Fruit fly (Drosophila melanogaster) whole organism, embryonic: ENCODE results near the gene Muc68Ca.
A peak's percentile ranks its signal among the peaks of the same experiment; 100 is the strongest.

Experiments used
- Bdp1 ChIP-seq: fragments of 200-800 bp; sonication (Bioruptor generic); optimal IDR thresholded peaks from 3 replicates; lab custom pipeline; 2016; ENCODE audit warnings: missing biosample characterization, missing genetic modification characterization
- CG10209 ChIP-seq: fragments of 200-800 bp; sonication (Bioruptor generic); optimal IDR thresholded peaks from 3 replicates; lab custom pipeline; 2017; ENCODE audit warnings: missing biosample characterization, mild to moderate bottlenecking, missing genetic modification characterization, missing genetic modification reagents
- CG10431 ChIP-seq: fragments of 200-800 bp; sonication (Bioruptor generic); optimal IDR thresholded peaks from 3 replicates; lab custom pipeline; 2018; ENCODE audit warnings: missing biosample characterization, mild to moderate bottlenecking, missing genetic modification characterization
- CG11696 ChIP-seq: fragments of 200-800 bp; sonication (Bioruptor generic); IDR thresholded peaks from 2 replicates; pipeline ENCODE4 v1.3.6; 2022; ENCODE audit warnings: missing biosample characterization, missing genetic modification characterization
- CG11723 ChIP-seq: fragments of 200-800 bp; sonication (Bioruptor generic); optimal IDR thresholded peaks from 2 replicates; lab custom pipeline; 2017; ENCODE audit warnings: missing biosample characterization, mild to moderate bottlenecking, missing genetic modification characterization
- CG12744 ChIP-seq: fragments of 200-800 bp; sonication (Bioruptor generic); optimal IDR thresholded peaks from 2 replicates; lab custom pipeline; 2016; ENCODE audit warnings: missing biosample characterization, missing genetic modification characterization
- CG12769 ChIP-seq: fragments of 200-800 bp; sonication (Bioruptor generic); optimal IDR thresholded peaks from 2 replicates; lab custom pipeline; 2019; ENCODE audit warnings: missing biosample characterization, mild to moderate bottlenecking, missing genetic modification characterization, moderate library complexity
- CG13775 ChIP-seq: fragments of 200-800 bp; sonication (Bioruptor generic); optimal IDR thresholded peaks from 3 replicates; lab custom pipeline; 2017; ENCODE audit warnings: missing biosample characterization, mild to moderate bottlenecking, missing genetic modification characterization
- CG14965 ChIP-seq: fragments of 200-800 bp; sonication (Bioruptor generic); optimal IDR thresholded peaks from 2 replicates; lab custom pipeline; 2016; ENCODE audit warnings: missing biosample characterization, missing genetic modification characterization, borderline replicate concordance
- CG15073 ChIP-seq: fragments of 200-800 bp; sonication (Bioruptor generic); optimal IDR thresholded peaks from 2 replicates; lab custom pipeline; 2016; ENCODE audit warnings: missing biosample characterization, missing genetic modification characterization
- CG15479 ChIP-seq: fragments of 200-800 bp; sonication (Bioruptor generic); optimal IDR thresholded peaks from 3 replicates; lab custom pipeline; 2019; ENCODE audit warnings: missing biosample characterization, mild to moderate bottlenecking, missing genetic modification characterization, moderate library complexity
- CG1602 ChIP-seq: fragments of 200-800 bp; sonication (Bioruptor generic); optimal IDR thresholded peaks from 3 replicates; lab custom pipeline; 2016; ENCODE audit warnings: missing biosample characterization, missing genetic modification characterization
- CG18476 ChIP-seq: fragments of 200-800 bp; sonication (Bioruptor generic); optimal IDR thresholded peaks from 2 replicates; lab custom pipeline; 2016; ENCODE audit warnings: missing biosample characterization, mild to moderate bottlenecking, missing genetic modification characterization
- CG2875 ChIP-seq: fragments of 200-800 bp; sonication (Bioruptor generic); optimal IDR thresholded peaks from 2 replicates; lab custom pipeline; 2017; ENCODE audit warnings: missing biosample characterization, mild to moderate bottlenecking, missing genetic modification characterization, missing genetic modification reagents
- CG31224 ChIP-seq: fragments of 200-800 bp; sonication (Bioruptor generic); IDR thresholded peaks from 2 replicates; pipeline ENCODE4 v1.3.6; 2022; ENCODE audit warnings: missing biosample characterization, missing genetic modification characterization
- CG3995 ChIP-seq: fragments of 200-800 bp; sonication (Bioruptor generic); optimal IDR thresholded peaks from 3 replicates; lab custom pipeline; 2016; ENCODE audit warnings: missing biosample characterization, missing genetic modification characterization
- CG6175 ChIP-seq: fragments of 200-800 bp; sonication (Bioruptor generic); IDR thresholded peaks from 3 replicates; pipeline ENCODE4 v1.3.6; 2022; ENCODE audit warnings: missing biosample characterization, missing genetic modification characterization
- CG7372 ChIP-seq: fragments of 200-800 bp; sonication (Bioruptor generic); IDR thresholded peaks from 2 replicates; pipeline ENCODE4 v1.3.6; 2022; ENCODE audit warnings: missing biosample characterization, missing genetic modification characterization
- CG7963 ChIP-seq: fragments of 200-800 bp; sonication (Bioruptor generic); IDR thresholded peaks from 3 replicates; pipeline ENCODE4 v1.3.6; 2022; ENCODE audit warnings: missing biosample characterization, missing genetic modification characterization; ENCODE audit not compliant: partially characterized antibody
- CG8478 ChIP-seq: fragments of >200 bp; optimal IDR thresholded peaks from 2 replicates; lab custom pipeline; 2018
- CG8765 ChIP-seq: fragments of 200-800 bp; sonication (Bioruptor generic); IDR thresholded peaks from 2 replicates; pipeline ENCODE4 v1.3.6; 2022; ENCODE audit warnings: missing biosample characterization, missing genetic modification characterization
- CG8924 ChIP-seq: fragments of 200-800 bp; optimal IDR thresholded peaks from 3 replicates; lab custom pipeline; 2019; ENCODE audit warnings: missing biosample characterization, mild to moderate bottlenecking, missing genetic modification characterization, moderate library complexity
- CG9727 ChIP-seq: fragments of 200-800 bp; sonication (Bioruptor generic); optimal IDR thresholded peaks from 3 replicates; lab custom pipeline; 2017; ENCODE audit warnings: missing biosample characterization, mild to moderate bottlenecking, missing genetic modification characterization
- CoRest ChIP-seq: fragments of 200-800 bp; sonication (Bioruptor generic); optimal IDR thresholded peaks from 3 replicates; lab custom pipeline; 2018; ENCODE audit warnings: missing biosample characterization, mild to moderate bottlenecking, missing genetic modification characterization, moderate library complexity
- Dbx ChIP-seq: fragments of 200-800 bp; sonication (Bioruptor generic); IDR thresholded peaks from 3 replicates; pipeline ENCODE4 v1.3.6; 2022; ENCODE audit warnings: missing biosample characterization, missing genetic modification characterization
- Ets65A ChIP-seq: fragments of 200-800 bp; sonication (Bioruptor generic); peaks from one replicate; lab custom pipeline; 2016; ENCODE audit warnings: missing biosample characterization, missing genetic modification characterization
- Gsc ChIP-seq: fragments of 200-800 bp; sonication (Bioruptor generic); IDR thresholded peaks from 2 replicates; pipeline ENCODE4 v1.3.6; 2022; ENCODE audit warnings: missing biosample characterization, missing genetic modification characterization
- Hr78 ChIP-seq, 2 experiments: fragments of 200-800 bp in 1 of 2; fragments of >200 bp in 1 of 2; sonication (Bioruptor generic) in 1 of 2; optimal IDR thresholded peaks; 2 replicates each; lab custom pipeline; 2017 to 2019; ENCODE audit warnings: missing biosample characterization in 2 of 2, missing genetic modification characterization in 2 of 2, mild to moderate bottlenecking in 1 of 2, moderate library complexity in 1 of 2
- Lpt ChIP-seq: fragments of >200 bp; optimal IDR thresholded peaks from 2 replicates; lab custom pipeline; 2018; ENCODE audit warnings: missing biosample characterization, missing genetic modification characterization
- Myb ChIP-seq: fragments of 200-800 bp; sonication (Bioruptor generic); optimal IDR thresholded peaks from 2 replicates; lab custom pipeline; 2016; ENCODE audit warnings: missing biosample characterization, missing genetic modification characterization
- Sry-β ChIP-seq: fragments of 200-800 bp; sonication (Bioruptor generic); optimal IDR thresholded peaks from 2 replicates; lab custom pipeline; 2018; ENCODE audit warnings: missing biosample characterization, mild to moderate bottlenecking, missing genetic modification characterization, moderate library complexity
- Stat92E ChIP-seq, 3 experiments: fragments of >200 bp in 2 of 3; fragments of 200-800 bp in 1 of 3; sonication (Bioruptor generic) in 1 of 3; optimal IDR thresholded peaks; 2 replicates each; lab custom pipeline; 2017 to 2019; ENCODE audit warnings: missing biosample characterization in 3 of 3, missing genetic modification characterization in 3 of 3, mild to moderate bottlenecking in 1 of 3, moderate library complexity in 1 of 3
- Taf1 ChIP-seq: fragments of 200-800 bp; sonication (Bioruptor generic); IDR thresholded peaks from 2 replicates; pipeline ENCODE4 v1.3.6; 2022; ENCODE audit warnings: missing biosample characterization, missing genetic modification characterization
- btn ChIP-seq: fragments of 200-800 bp; sonication (Bioruptor generic); optimal IDR thresholded peaks from 2 replicates; lab custom pipeline; 2016; ENCODE audit warnings: missing biosample characterization, missing genetic modification characterization
- cad ChIP-seq: fragments of >200 bp; optimal IDR thresholded peaks from 2 replicates; lab custom pipeline; 2017; ENCODE audit warnings: missing biosample characterization, missing genetic modification characterization
- chinmo ChIP-seq: fragments of 200-800 bp; sonication (Bioruptor generic); IDR thresholded peaks from 4 replicates; pipeline ENCODE4 v1.3.6; 2022; ENCODE audit warnings: missing biosample characterization, missing genetic modification characterization; ENCODE audit not compliant: partially characterized antibody
- ci ChIP-seq: fragments of 200-800 bp; sonication (Bioruptor generic); IDR thresholded peaks from 3 replicates; pipeline ENCODE4 v1.3.6; 2022; ENCODE audit warnings: missing biosample characterization, missing genetic modification characterization
- crc ChIP-seq: fragments of 200-800 bp; sonication (Bioruptor generic); optimal IDR thresholded peaks from 2 replicates; lab custom pipeline; 2016; ENCODE audit warnings: missing biosample characterization, missing genetic modification characterization
- crp ChIP-seq, 2 experiments: fragments of 200-800 bp; sonication (Bioruptor generic); optimal IDR thresholded peaks; 2 replicates in 1 of 2; 3 replicates in 1 of 2; lab custom pipeline; 2017; ENCODE audit warnings: missing biosample characterization in 2 of 2, missing genetic modification characterization in 2 of 2, mild to moderate bottlenecking in 1 of 2, moderate library complexity in 1 of 2
- ewg ChIP-seq: fragments of 200-800 bp; sonication (Bioruptor generic); optimal IDR thresholded peaks from 3 replicates; lab custom pipeline; 2017; ENCODE audit warnings: mild to moderate bottlenecking, missing biosample characterization, missing genetic modification reagents, missing genetic modification characterization
- hth ChIP-seq: fragments of >200 bp; optimal IDR thresholded peaks from 2 replicates; lab custom pipeline; 2017; ENCODE audit warnings: inconsistent platforms
- insv ChIP-seq, 2 experiments: fragments of 200-800 bp; sonication (Bioruptor generic); optimal IDR thresholded peaks; 3 replicates each; lab custom pipeline; 2016 to 2018; ENCODE audit warnings: missing biosample characterization in 2 of 2, missing genetic modification characterization in 2 of 2
- kay ChIP-seq: fragments of 200-800 bp; sonication (Bioruptor generic); optimal IDR thresholded peaks from 2 replicates; lab custom pipeline; 2016; ENCODE audit warnings: missing biosample characterization, missing genetic modification characterization
- lbe ChIP-seq: fragments of 200-800 bp; sonication (Bioruptor generic); optimal IDR thresholded peaks from 2 replicates; lab custom pipeline; 2016; ENCODE audit warnings: missing biosample characterization, mild to moderate bottlenecking, missing genetic modification characterization
- nau ChIP-seq: fragments of 200-800 bp; sonication (Bioruptor generic); optimal IDR thresholded peaks from 3 replicates; lab custom pipeline; 2017; ENCODE audit warnings: missing biosample characterization, mild to moderate bottlenecking, missing genetic modification characterization, missing genetic modification reagents
- otp ChIP-seq: fragments of 200-800 bp; sonication (Bioruptor generic); IDR thresholded peaks from 3 replicates; pipeline ENCODE4, ENCODE4 v1.3.6; 2022; ENCODE audit warnings: missing biosample characterization, missing genetic modification characterization
- pb ChIP-seq: fragments of 200-800 bp; sonication (Bioruptor generic); optimal IDR thresholded peaks from 3 replicates; lab custom pipeline; 2016; ENCODE audit warnings: missing biosample characterization, missing genetic modification characterization
- pfk ChIP-seq: fragments of 200-800 bp; sonication (Bioruptor generic); optimal IDR thresholded peaks from 2 replicates; lab custom pipeline; 2018; ENCODE audit warnings: missing biosample characterization, mild to moderate bottlenecking, missing genetic modification characterization, moderate library complexity
- ranshi ChIP-seq: fragments of 200-800 bp; sonication (Bioruptor generic); IDR thresholded peaks from 2 replicates; pipeline ENCODE4 v1.3.6; 2022; ENCODE audit warnings: missing biosample characterization, missing genetic modification characterization
- sens-2 ChIP-seq: fragments of 200-800 bp; sonication (Bioruptor generic); IDR thresholded peaks from 2 replicates; pipeline ENCODE4 v1.3.6; 2022; ENCODE audit warnings: missing biosample characterization, missing genetic modification characterization
- tin ChIP-seq: fragments of 200-800 bp; sonication (Bioruptor generic); optimal IDR thresholded peaks from 3 replicates; lab custom pipeline; 2016; ENCODE audit warnings: missing biosample characterization, missing genetic modification characterization
- ttk ChIP-seq: fragments of 200-800 bp; sonication (Bioruptor generic); IDR thresholded peaks from 2 replicates; pipeline ENCODE4 v2.1.2; 2022; ENCODE audit warnings: missing biosample characterization, missing genetic modification characterization

Gene Muc68Ca

DNA sequence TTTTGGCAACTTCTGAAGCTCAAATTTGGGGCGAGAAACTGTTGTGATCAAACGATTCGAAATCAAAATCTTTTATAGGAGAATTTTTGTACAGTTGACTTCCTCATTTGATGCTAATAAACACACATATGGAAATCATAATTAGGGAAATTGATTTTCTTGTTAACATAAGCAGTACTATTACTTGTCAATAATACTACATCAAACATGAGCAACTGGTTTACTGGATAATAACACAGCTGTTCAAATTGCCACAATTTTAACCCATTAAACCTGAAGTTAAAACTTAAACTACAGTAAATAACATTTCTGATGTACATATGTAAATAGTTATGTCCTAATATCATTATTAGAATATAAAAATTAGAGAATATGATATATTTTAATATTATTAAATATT is 40.0 kb downstream of the Muc68Ca start, which contains the start of gene CG43390 (continued):
- no peak for TF ChIP-seq CG15479
- no peak for TF ChIP-seq tin (GFP tag; lab: Kevin White, UChicago)
- peak; percentile 7 for TF ChIP-seq CG12744 (GFP tag; lab: Kevin White, UChicago)
- TF ChIP-seq chinmo, result no peak
- peak; percentile 39 for TF ChIP-seq CoRest (tag; lab: Kevin White, UChicago)
- TF ChIP-seq Dbx (GFP tag; lab: Robert Waterston, UW), result no peak
- no peak for TF ChIP-seq Ets65A
- TF ChIP-seq Stat92E (GFP tag; optimal IDR thresholded peaks at IDR 0.05; lab: Kevin White, UChicago), result no peak
- peak in 1 of 2 experiments; percentile 45 for TF ChIP-seq insv (GFP tag; optimal IDR thresholded peaks at IDR 0.05; lab: Kevin White, UChicago)
- no peak for TF ChIP-seq ttk (GFP tag; lab: Robert Waterston, UW)
- no peak for TF ChIP-seq lbe (GFP tag; lab: Kevin White, UChicago)
- no peak for TF ChIP-seq CG9727 (GFP tag; lab: Kevin White, UChicago)
- no peak for TF ChIP-seq Myb (GFP tag; lab: Kevin White, UChicago)
- no peak for TF ChIP-seq Lpt (GFP tag; lab: Kevin White, UChicago)
- peak; percentile 90 for TF ChIP-seq CG12769 (tag; lab: Kevin White, UChicago)
- TF ChIP-seq btn (GFP tag; lab: Kevin White, UChicago), result no peak
- no peak for TF ChIP-seq otp (GFP tag; lab: Robert Waterston, UW)
- TF ChIP-seq CG3995 (GFP tag; lab: Kevin White, UChicago), result no peak
- TF ChIP-seq sens-2, result no peak
- no peak for TF ChIP-seq ewg (GFP tag; lab: Kevin White, UChicago)
- no peak for TF ChIP-seq CG1602 (GFP tag; lab: Kevin White, UChicago)
- no peak for TF ChIP-seq CG15073 (GFP tag; lab: Kevin White, UChicago)
- no peak for TF ChIP-seq CG8478 (lab: Kevin White, UChicago)
- no peak for TF ChIP-seq CG10431 (GFP tag; lab: Kevin White, UChicago)
- TF ChIP-seq CG6175, result no peak
- no peak for TF ChIP-seq CG18476 (GFP tag; lab: Kevin White, UChicago)
- no peak for TF ChIP-seq Hr78 (GFP tag; optimal IDR thresholded peaks at IDR 0.05; lab: Kevin White, UChicago)
- no peak for TF ChIP-seq pb (GFP tag; lab: Kevin White, UChicago)
- TF ChIP-seq kay (GFP tag; lab: Kevin White, UChicago), result no peak
- TF ChIP-seq cad, result no peak
- TF ChIP-seq CG10209 (GFP tag; lab: Kevin White, UChicago), result peak; percentile 66
- TF ChIP-seq CG11696, result 0 out of 2 replicates have a peak, but pooled peaks have one; percentile 21
- TF ChIP-seq CG2875 (GFP tag; lab: Kevin White, UChicago), result peak; percentile 7
- no peak for TF ChIP-seq Taf1 (GFP tag; lab: Robert Waterston, UW)
- no peak for TF ChIP-seq pfk
- no peak for TF ChIP-seq CG7963 (GFP tag; lab: Robert Waterston, UW)
- no peak for TF ChIP-seq Gsc (GFP tag; lab: Robert Waterston, UW)
- no peak for TF ChIP-seq hth
- no peak for TF ChIP-seq Sry-β (GFP tag; lab: Kevin White, UChicago)
- no peak for TF ChIP-seq ci (GFP tag; lab: Robert Waterston, UW)
- no peak for TF ChIP-seq Bdp1 (GFP tag; lab: Kevin White, UChicago)
- no peak for TF ChIP-seq crp (GFP tag; optimal IDR thresholded peaks at IDR 0.05; lab: Kevin White, UChicago)
- no peak for TF ChIP-seq CG11723 (GFP tag; lab: Kevin White, UChicago)
- TF ChIP-seq CG8924 (tag; lab: Kevin White, UChicago), result no peak
- TF ChIP-seq crc, result no peak
- no peak for TF ChIP-seq CG8765 (GFP tag; lab: Robert Waterston, UW)
- no peak for TF ChIP-seq CG31224
- no peak for TF ChIP-seq nau
- TF ChIP-seq CG14965, result no peak
- TF ChIP-seq ranshi (GFP tag; lab: Robert Waterston, UW), result no peak
- TF ChIP-seq CG7372, result no peak
- no peak for TF ChIP-seq CG13775 (GFP tag; lab: Kevin White, UChicago)
